Fruit fly (Drosophila melanogaster) whole organism, embryonic: Measurements from ENCODE around the gene fliI.

Source experiments
- CG11560 ChIP-seq: fragments of 200-800 bp; sonication (Bioruptor generic); IDR thresholded peaks from 3 replicates; pipeline ENCODE4 v1.3.6; 2022; ENCODE audit warnings: missing biosample characterization, missing genetic modification characterization
- CG13424 ChIP-seq: fragments of 200-800 bp; sonication (Bioruptor generic); optimal IDR thresholded peaks from 2 replicates; lab custom pipeline; 2019; ENCODE audit warnings: missing biosample characterization, mild to moderate bottlenecking, missing genetic modification characterization, moderate library complexity
- CG14441 ChIP-seq: fragments of 200-800 bp; sonication (Bioruptor generic); IDR thresholded peaks from 2 replicates; pipeline ENCODE4 v1.3.6; 2022; ENCODE audit warnings: missing biosample characterization, missing genetic modification characterization
- CG15514 ChIP-seq: fragments of 200-800 bp; sonication (Bioruptor generic); optimal IDR thresholded peaks from 3 replicates; lab custom pipeline; 2017; ENCODE audit warnings: missing biosample characterization, missing genetic modification characterization, mild to moderate bottlenecking, moderate library complexity, missing genetic modification reagents
- CG17568 ChIP-seq: fragments of 200-800 bp; sonication (Bioruptor generic); optimal IDR thresholded peaks from 2 replicates; lab custom pipeline; 2018; ENCODE audit warnings: missing biosample characterization, mild to moderate bottlenecking, missing genetic modification characterization, moderate library complexity
- CG17612 ChIP-seq: fragments of 200-800 bp; sonication (Bioruptor generic); IDR thresholded peaks from 2 replicates; pipeline ENCODE4 v1.3.6; 2022; ENCODE audit warnings: missing biosample characterization, missing genetic modification characterization
- CG18764 ChIP-seq: fragments of 200-800 bp; sonication (Bioruptor generic); optimal IDR thresholded peaks from 3 replicates; lab custom pipeline; 2016; ENCODE audit warnings: missing biosample characterization, missing genetic modification characterization
- CG2712 ChIP-seq: fragments of 200-800 bp; optimal IDR thresholded peaks from 3 replicates; lab custom pipeline; 2019; ENCODE audit warnings: missing biosample characterization, mild to moderate bottlenecking, missing genetic modification characterization, moderate library complexity
- CG30020 ChIP-seq: fragments of 200-800 bp; optimal IDR thresholded peaks from 2 replicates; lab custom pipeline; 2019; ENCODE audit warnings: missing biosample characterization, mild to moderate bottlenecking, missing genetic modification characterization, moderate library complexity
- CG31441 ChIP-seq: fragments of 200-800 bp; sonication (Bioruptor generic); IDR thresholded peaks from 2 replicates; pipeline ENCODE4 v1.3.6; 2022; ENCODE audit warnings: missing biosample characterization, missing genetic modification characterization
- CG3995 ChIP-seq: fragments of 200-800 bp; sonication (Bioruptor generic); optimal IDR thresholded peaks from 3 replicates; lab custom pipeline; 2016; ENCODE audit warnings: missing biosample characterization, missing genetic modification characterization
- CG4617 ChIP-seq: fragments of 200-800 bp; sonication (Bioruptor generic); optimal IDR thresholded peaks from 3 replicates; lab custom pipeline; 2016; ENCODE audit warnings: missing biosample characterization, missing genetic modification characterization, borderline replicate concordance
- CG6272 ChIP-seq: fragments of 200-800 bp; sonication (Bioruptor generic); IDR thresholded peaks from 2 replicates; pipeline ENCODE4 v1.3.6; 2022; ENCODE audit warnings: missing biosample characterization, missing genetic modification characterization
- CG6791 ChIP-seq: fragments of 200-800 bp; sonication (Bioruptor generic); IDR thresholded peaks from 3 replicates; pipeline ENCODE4 v1.3.6; 2022; ENCODE audit warnings: missing biosample characterization, missing genetic modification characterization; ENCODE audit not compliant: partially characterized antibody
- CG7963 ChIP-seq: fragments of 200-800 bp; sonication (Bioruptor generic); IDR thresholded peaks from 3 replicates; pipeline ENCODE4 v1.3.6; 2022; ENCODE audit warnings: missing biosample characterization, missing genetic modification characterization; ENCODE audit not compliant: partially characterized antibody
- CG8290 ChIP-seq, 3 experiments: fragments of 200-800 bp; sonication (Bioruptor generic); optimal IDR thresholded peaks; 2 replicates each; lab custom pipeline; 2016 to 2019; ENCODE audit warnings: missing biosample characterization in 3 of 3, missing genetic modification characterization in 3 of 3, mild to moderate bottlenecking in 2 of 3, moderate library complexity in 1 of 3
- CG9797 ChIP-seq: fragments of 200-800 bp; sonication (Bioruptor generic); optimal IDR thresholded peaks from 3 replicates; lab custom pipeline; 2018; ENCODE audit warnings: missing biosample characterization, mild to moderate bottlenecking, missing genetic modification characterization
- CG9817 ChIP-seq: fragments of 200-800 bp; sonication (Bioruptor generic); optimal IDR thresholded peaks from 2 replicates; lab custom pipeline; 2018; ENCODE audit warnings: missing biosample characterization, mild to moderate bottlenecking, missing genetic modification characterization, moderate library complexity
- CTCF ChIP-seq: fragments of 200-800 bp; sonication (Bioruptor generic); optimal IDR thresholded peaks from 2 replicates; lab custom pipeline; 2017; ENCODE audit warnings: missing biosample characterization, mild to moderate bottlenecking, missing genetic modification characterization, moderate library complexity
- Chrac-16 ChIP-seq: fragments of 200-800 bp; sonication (Bioruptor generic); optimal IDR thresholded peaks from 3 replicates; lab custom pipeline; 2016; ENCODE audit warnings: missing biosample characterization, missing genetic modification characterization
- CoRest ChIP-seq: fragments of 200-800 bp; sonication (Bioruptor generic); optimal IDR thresholded peaks from 3 replicates; lab custom pipeline; 2018; ENCODE audit warnings: missing biosample characterization, mild to moderate bottlenecking, missing genetic modification characterization, moderate library complexity
- Doc2 ChIP-seq: fragments of 200-800 bp; sonication (Bioruptor generic); IDR thresholded peaks from 2 replicates; pipeline ENCODE4 v1.3.6; 2022; ENCODE audit warnings: missing biosample characterization, missing genetic modification characterization
- Dp ChIP-seq: fragments of 200-800 bp; sonication (Bioruptor generic); optimal IDR thresholded peaks from 2 replicates; lab custom pipeline; 2018; ENCODE audit warnings: missing biosample characterization, mild to moderate bottlenecking, missing genetic modification characterization, moderate library complexity
- E2f2 ChIP-seq: fragments of 200-800 bp; sonication (Bioruptor generic); IDR thresholded peaks from 2 replicates; pipeline ENCODE4 v1.3.6; 2022; ENCODE audit warnings: missing biosample characterization, missing genetic modification characterization
- HLH3B ChIP-seq: fragments of 200-800 bp; sonication (Bioruptor generic); IDR thresholded peaks from 2 replicates; pipeline ENCODE4 v1.3.6; 2022; ENCODE audit warnings: missing biosample characterization, missing genetic modification characterization
- HLH4C ChIP-seq: fragments of 200-800 bp; sonication (Bioruptor generic); IDR thresholded peaks from 3 replicates; pipeline ENCODE4 v1.3.6; 2022; ENCODE audit warnings: missing biosample characterization, missing genetic modification characterization; ENCODE audit not compliant: partially characterized antibody
- HLH54F ChIP-seq: fragments of 200-800 bp; sonication (Bioruptor generic); optimal IDR thresholded peaks from 3 replicates; lab custom pipeline; 2016; ENCODE audit warnings: missing biosample characterization, missing genetic modification characterization
- Jarid2 ChIP-seq: fragments of 200-800 bp; sonication (Bioruptor generic); optimal IDR thresholded peaks from 3 replicates; lab custom pipeline; 2017; ENCODE audit warnings: mild to moderate bottlenecking, missing biosample characterization, missing genetic modification reagents, missing genetic modification characterization
- MBD-R2 ChIP-seq: fragments of 200-800 bp; sonication (Bioruptor generic); IDR thresholded peaks from 2 replicates; pipeline ENCODE4 v1.3.6; 2022; ENCODE audit warnings: missing biosample characterization, missing genetic modification characterization
- Max ChIP-seq: fragments of 200-800 bp; sonication (Bioruptor generic); optimal IDR thresholded peaks from 2 replicates; lab custom pipeline; 2016; ENCODE audit warnings: missing biosample characterization, mild to moderate bottlenecking, missing genetic modification characterization
- NC2α ChIP-seq: fragments of 200-800 bp; sonication (Bioruptor generic); optimal IDR thresholded peaks from 2 replicates; lab custom pipeline; 2016; ENCODE audit warnings: missing biosample characterization, missing genetic modification characterization
- Nf-YA ChIP-seq: fragments of 200-800 bp; sonication (Bioruptor generic); IDR thresholded peaks from 2 replicates; pipeline ENCODE4 v1.3.6; 2022; ENCODE audit warnings: missing biosample characterization, missing genetic modification characterization
- Optix ChIP-seq: fragments of 200-800 bp; sonication (Bioruptor generic); IDR thresholded peaks from 3 replicates; pipeline ENCODE4 v1.3.6; 2022; ENCODE audit warnings: missing biosample characterization, missing genetic modification characterization
- Tbp ChIP-seq: fragments of >200 bp; optimal IDR thresholded peaks from 2 replicates; lab custom pipeline; 2018; ENCODE audit warnings: missing biosample characterization, missing genetic modification characterization
- YL-1 ChIP-seq: fragments of 200-800 bp; sonication (Bioruptor generic); optimal IDR thresholded peaks from 3 replicates; lab custom pipeline; 2017; ENCODE audit warnings: missing biosample characterization, mild to moderate bottlenecking, missing genetic modification characterization
- cad ChIP-seq: fragments of >200 bp; optimal IDR thresholded peaks from 2 replicates; lab custom pipeline; 2017; ENCODE audit warnings: missing biosample characterization, missing genetic modification characterization
- ems ChIP-seq: fragments of 200-800 bp; sonication (Bioruptor generic); optimal IDR thresholded peaks from 3 replicates; lab custom pipeline; 2016; ENCODE audit warnings: missing biosample characterization, missing genetic modification characterization
- gfzf ChIP-seq: fragments of 200-800 bp; sonication (Bioruptor generic); optimal IDR thresholded peaks from 2 replicates; lab custom pipeline; 2016; ENCODE audit warnings: missing biosample characterization, mild to moderate bottlenecking, missing genetic modification characterization, moderate library complexity
- gsb ChIP-seq: fragments of 200-800 bp; sonication (Bioruptor generic); IDR thresholded peaks from 2 replicates; pipeline ENCODE4 v1.3.6; 2022; ENCODE audit warnings: missing biosample characterization, missing genetic modification characterization
- h ChIP-seq: fragments of >200 bp; optimal IDR thresholded peaks from 2 replicates; lab custom pipeline; 2017
- hkb ChIP-seq, 2 experiments: fragments of 200-800 bp in 1 of 2; fragments of >200 bp in 1 of 2; sonication (Bioruptor generic) in 1 of 2; IDR thresholded peaks in 1 of 2; optimal IDR thresholded peaks in 1 of 2; 2 replicates each; pipeline versions ENCODE4 v1.3.6 to Lab custom; 2017 to 2022; ENCODE audit warnings: missing biosample characterization in 1 of 2, missing genetic modification characterization in 1 of 2
- insv ChIP-seq, 2 experiments: fragments of 200-800 bp; sonication (Bioruptor generic); optimal IDR thresholded peaks; 3 replicates each; lab custom pipeline; 2016 to 2018; ENCODE audit warnings: missing biosample characterization in 2 of 2, missing genetic modification characterization in 2 of 2
- jumu ChIP-seq: fragments of 200-800 bp; sonication (Bioruptor generic); optimal IDR thresholded peaks from 3 replicates; lab custom pipeline; 2016; ENCODE audit warnings: missing biosample characterization, missing genetic modification characterization
- lola ChIP-seq, 3 experiments: fragments of >200 bp in 2 of 3; fragments of 200-800 bp in 1 of 3; sonication (Bioruptor generic) in 1 of 3; optimal IDR thresholded peaks; 2 replicates each; lab custom pipeline; 2017 to 2019; ENCODE audit warnings: missing biosample characterization in 3 of 3, missing genetic modification characterization in 3 of 3, mild to moderate bottlenecking in 1 of 3, moderate library complexity in 1 of 3
- nmo ChIP-seq: fragments of 200-800 bp; sonication (Bioruptor generic); optimal IDR thresholded peaks from 2 replicates; lab custom pipeline; 2018; ENCODE audit warnings: missing biosample characterization, mild to moderate bottlenecking, missing genetic modification characterization, moderate library complexity
- pzg ChIP-seq: fragments of 200-800 bp; sonication (Bioruptor generic); optimal IDR thresholded peaks from 3 replicates; lab custom pipeline; 2018; ENCODE audit warnings: missing biosample characterization, mild to moderate bottlenecking, missing genetic modification characterization, moderate library complexity
- sens-2 ChIP-seq: fragments of 200-800 bp; sonication (Bioruptor generic); IDR thresholded peaks from 2 replicates; pipeline ENCODE4 v1.3.6; 2022; ENCODE audit warnings: missing biosample characterization, missing genetic modification characterization
- trem ChIP-seq: fragments of 200-800 bp; optimal IDR thresholded peaks from 3 replicates; lab custom pipeline; 2019; ENCODE audit warnings: missing biosample characterization, mild to moderate bottlenecking, missing genetic modification characterization, moderate library complexity
- tx ChIP-seq: fragments of 200-800 bp; sonication (Bioruptor generic); optimal IDR thresholded peaks from 2 replicates; lab custom pipeline; 2016; ENCODE audit warnings: missing biosample characterization, missing genetic modification characterization
- yki ChIP-seq: fragments of >200 bp; optimal IDR thresholded peaks from 3 replicates; lab custom pipeline; 2018

Gene fliI

DNA sequence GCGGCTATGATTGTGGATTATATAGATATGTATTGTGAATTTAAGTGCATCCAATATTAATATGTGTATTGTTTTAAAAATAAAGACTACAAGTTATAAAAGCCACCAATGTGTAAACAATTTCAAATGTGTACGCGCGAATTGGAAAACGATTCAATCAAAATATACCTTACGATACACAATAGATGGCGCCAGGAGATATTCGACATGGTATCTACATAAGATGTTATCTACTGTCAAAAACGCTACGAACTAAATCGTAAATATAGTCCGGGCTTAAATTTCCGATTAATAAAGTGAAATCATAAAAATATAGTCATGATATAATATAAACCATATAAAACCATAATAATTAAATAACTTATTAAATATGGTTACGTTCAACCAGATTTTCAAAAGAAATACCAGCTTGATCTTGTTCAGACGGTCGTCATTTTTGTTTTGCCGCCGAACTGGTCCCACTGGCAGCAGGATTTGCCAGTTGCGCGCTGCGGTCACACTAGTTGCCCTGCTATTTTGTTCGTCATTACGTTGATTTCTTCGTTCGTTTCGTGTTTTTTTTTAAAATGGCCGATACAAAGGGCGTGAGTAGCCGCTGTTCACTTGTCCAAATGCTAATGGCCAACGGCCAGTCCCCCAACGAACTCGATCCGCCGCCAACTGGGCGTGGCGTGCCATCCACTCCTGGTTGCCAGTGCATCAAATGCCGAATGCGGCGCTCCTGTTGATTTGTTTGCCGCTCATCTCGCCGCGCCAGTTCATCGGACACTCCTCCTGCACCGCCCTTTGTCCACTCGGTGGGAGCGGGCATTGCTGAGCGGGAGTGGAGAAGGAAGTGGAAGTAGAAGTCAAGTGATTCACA lies 18.5 kb downstream of the fliI start, which contains the start of gene Septin1 (continued):
- TF ChIP-seq CG14441 (GFP tag; lab: Robert Waterston, UW): no peak
- peak; percentile 16 for TF ChIP-seq YL-1 (GFP tag; lab: Kevin White, UChicago)
- no peak for TF ChIP-seq CG7963
- no peak for TF ChIP-seq sens-2 (GFP tag; lab: Robert Waterston, UW)
- peak; percentile 35 for TF ChIP-seq hkb (optimal IDR thresholded peaks at IDR 0.05; lab: Kevin White, UChicago)
- TF ChIP-seq hkb (GFP tag; IDR thresholded peaks at IDR 0.05; lab: Robert Waterston, UW): no peak
- TF ChIP-seq Chrac-16 (GFP tag; lab: Kevin White, UChicago): no peak
- TF ChIP-seq Tbp (GFP tag; lab: Kevin White, UChicago): no peak
- TF ChIP-seq MBD-R2 (GFP tag; lab: Robert Waterston, UW): peak; percentile 47; the same call in 1 of the 2 replicates
- TF ChIP-seq CG30020: peak; percentile 8
- TF ChIP-seq NC2α: no peak
- peak; percentile 29 for TF ChIP-seq CG2712
- peak; percentile 11 for TF ChIP-seq CG8290 (GFP tag; optimal IDR thresholded peaks at IDR 0.05; lab: Kevin White, UChicago)
- TF ChIP-seq CG8290 (tag; optimal IDR thresholded peaks at IDR 0.05; lab: Kevin White, UChicago): no peak
- peak; percentile 95 for TF ChIP-seq CTCF (GFP tag; lab: Kevin White, UChicago)
- no peak for TF ChIP-seq h (lab: Kevin White, UChicago)
- TF ChIP-seq CG6272 (GFP tag; lab: Robert Waterston, UW): no peak
- TF ChIP-seq CG6791 (GFP tag; lab: Robert Waterston, UW): no peak
- TF ChIP-seq yki (lab: Kevin White, UChicago): no peak
- no peak for TF ChIP-seq Optix
- no peak for TF ChIP-seq Doc2 (GFP tag; lab: Robert Waterston, UW)
- no peak for TF ChIP-seq HLH54F (GFP tag; lab: Kevin White, UChicago)
- no peak for TF ChIP-seq CG18764 (GFP tag; lab: Kevin White, UChicago)
- TF ChIP-seq ems (GFP tag; lab: Kevin White, UChicago): no peak
- peak; percentile 16 for TF ChIP-seq CoRest
- peak; percentile 77 for TF ChIP-seq pzg
- TF ChIP-seq CG13424: no peak
- peak; percentile 66 for TF ChIP-seq Jarid2 (GFP tag; lab: Kevin White, UChicago)
- no peak for TF ChIP-seq cad
- TF ChIP-seq CG9797 (GFP tag; lab: Kevin White, UChicago): peak; percentile 94
- TF ChIP-seq HLH4C: no peak
- no peak for TF ChIP-seq gsb (GFP tag; lab: Robert Waterston, UW)
- TF ChIP-seq insv (GFP tag; optimal IDR thresholded peaks at IDR 0.05; lab: Kevin White, UChicago): peak in 1 of 2 experiments; percentile 42
- TF ChIP-seq HLH3B (GFP tag; lab: Robert Waterston, UW): no peak
- no peak for TF ChIP-seq CG31441 (GFP tag; lab: Robert Waterston, UW)
- no peak for TF ChIP-seq CG3995 (GFP tag; lab: Kevin White, UChicago)
- TF ChIP-seq lola (GFP tag; optimal IDR thresholded peaks at IDR 0.05; lab: Kevin White, UChicago): no peak
- peak; percentile 83 for TF ChIP-seq E2f2 (GFP tag; lab: Robert Waterston, UW)
- TF ChIP-seq CG17568 (GFP tag; lab: Kevin White, UChicago): no peak
- TF ChIP-seq jumu (GFP tag; lab: Kevin White, UChicago): no peak
- TF ChIP-seq trem (tag; lab: Kevin White, UChicago): peak; percentile 63
- no peak for TF ChIP-seq CG17612
- no peak for TF ChIP-seq Max
- peak; percentile 78 for TF ChIP-seq Dp
- TF ChIP-seq tx (GFP tag; lab: Kevin White, UChicago): no peak
- TF ChIP-seq CG9817 (tag; lab: Kevin White, UChicago): no peak
- TF ChIP-seq CG11560 (tag; lab: Robert Waterston, UW): no peak
- no peak for TF ChIP-seq Nf-YA (GFP tag; lab: Robert Waterston, UW)
- peak; percentile 79 for TF ChIP-seq gfzf
- TF ChIP-seq nmo: peak; percentile 50
- TF ChIP-seq CG15514 (GFP tag; lab: Kevin White, UChicago): peak; percentile 64
- TF ChIP-seq CG4617 (GFP tag; lab: Kevin White, UChicago): peak; percentile 52
